Worm (Caenorhabditis elegans) whole organism, dauer: ENCODE measurements around the gene clec-29.

Experiments used
- unc-62 ChIP-seq: sonication (generic microtip); optimal IDR thresholded peaks from 2 replicates; lab custom pipeline; 2017; ENCODE audit warnings: missing biosample characterization, missing genetic modification reagents, missing genetic modification characterization

Gene clec-29

ce11 chrV:16695499-16695898, 43.5 kb downstream of the clec-29 start:
- no peak for TF ChIP-seq unc-62 (GFP tag; lab: Kevin White, UChicago)

- TF ChIP-seq unc-62 (GFP tag; lab: Kevin White, UChicago): no peak
Measured at ce11 chrV:16694538-16694937, 44.5 kb downstream of the clec-29 start, which contains the start of gene srz-101. TSS of gene srz-101 (plus strand) at chrV:16694838.

ce11 chrV:16693732-16694131, 45.3 kb downstream of the clec-29 start, which contains the start of gene srw-42:
TSS of gene srw-42 (minus strand) at chrV:16693832.
- TF ChIP-seq unc-62 (GFP tag; lab: Kevin White, UChicago): no peak

ce11 chrV:16692988-16693387, 46.0 kb downstream of the clec-29 start:
- TF ChIP-seq unc-62 (GFP tag; lab: Kevin White, UChicago): no peak
